Worm (Caenorhabditis elegans) whole organism, L1 larva: ENCODE results near the gene ets-8.

Experiments
- C34B4.2 ChIP-seq: sonication (generic microtip); optimal IDR thresholded peaks from 2 replicates; lab custom pipeline; 2017; ENCODE audit warnings: mild to moderate bottlenecking, missing genetic modification characterization, missing compliant biosample characterization
- Y116A8C.19 ChIP-seq: sonication (generic microtip); optimal IDR thresholded peaks from 2 replicates; lab custom pipeline; 2016; ENCODE audit warnings: missing compliant biosample characterization, missing genetic modification characterization, borderline replicate concordance
- aha-1 ChIP-seq: fragments of 150-350 bp; optimal IDR thresholded peaks from 2 replicates; lab custom pipeline; 2014; ENCODE audit warnings: missing biosample characterization, missing genetic modification characterization
- alr-1 ChIP-seq: fragments of 200-800 bp; sonication (Bioruptor generic); optimal IDR thresholded peaks from 2 replicates; lab custom pipeline; 2018; ENCODE audit warnings: borderline replicate concordance, mild to moderate bottlenecking, missing genetic modification characterization, missing compliant biosample characterization
- aly-2 ChIP-seq: fragments of 150-350 bp; optimal IDR thresholded peaks from 2 replicates; lab custom pipeline; 2014; ENCODE audit warnings: missing biosample characterization, missing genetic modification characterization
- ama-1 ChIP-seq: fragments of 150-350 bp; optimal IDR thresholded peaks from 2 replicates; lab custom pipeline; 2014
- blmp-1 ChIP-seq: fragments of 150-350 bp; optimal IDR thresholded peaks from 2 replicates; lab custom pipeline; 2014; ENCODE audit warnings: missing biosample characterization, missing genetic modification characterization
- ceh-8 ChIP-seq: fragments of 200-800 bp; sonication (Bioruptor generic); optimal IDR thresholded peaks from 2 replicates; lab custom pipeline; 2018; ENCODE audit warnings: mild to moderate bottlenecking, missing genetic modification characterization, moderate library complexity, missing compliant biosample characterization
- ceh-82 ChIP-seq, 3 experiments: fragments of 150-350 bp in 1 of 3; sonication (generic microtip) in 2 of 3; optimal IDR thresholded peaks; 2 replicates each; lab custom pipeline; 2014 to 2017; ENCODE audit warnings: missing biosample characterization in 3 of 3, missing genetic modification characterization in 3 of 3
- ceh-90 ChIP-seq: sonication (generic microtip); optimal IDR thresholded peaks from 2 replicates; lab custom pipeline; 2016; ENCODE audit warnings: missing genetic modification characterization, missing compliant biosample characterization
- ces-1 ChIP-seq: fragments of 150-350 bp; optimal IDR thresholded peaks from 2 replicates; lab custom pipeline; 2014; ENCODE audit warnings: missing biosample characterization, missing genetic modification reagents, missing genetic modification characterization
- dpl-1 ChIP-seq, 3 experiments: fragments of 150-350 bp in 2 of 3; sonication (generic microtip) in 1 of 3; optimal IDR thresholded peaks; 2 replicates each; lab custom pipeline; 2014 to 2017; ENCODE audit warnings: missing biosample characterization in 3 of 3, missing genetic modification characterization in 3 of 3, missing genetic modification reagents in 3 of 3
- dsc-1 ChIP-seq: sonication (generic microtip); optimal IDR thresholded peaks from 2 replicates; lab custom pipeline; 2016; ENCODE audit warnings: mild to moderate bottlenecking, missing genetic modification characterization, missing compliant biosample characterization
- efl-3 ChIP-seq: fragments of 200-800 bp; sonication (Bioruptor generic); optimal IDR thresholded peaks from 2 replicates; lab custom pipeline; 2018; ENCODE audit warnings: mild to moderate bottlenecking, missing genetic modification characterization, missing compliant biosample characterization
- elt-3 ChIP-seq, 6 experiments: fragments of 150-350 bp in 1 of 6; sonication (generic microtip); optimal IDR thresholded peaks; 2 replicates each; lab custom pipeline; 2017 to 2018; ENCODE audit warnings: missing biosample characterization in 6 of 6, missing genetic modification characterization in 6 of 6, inconsistent platforms in 1 of 6
- ets-5 ChIP-seq: fragments of 200-800 bp; sonication (Bioruptor generic); IDR thresholded peaks from 2 replicates; pipeline ENCODE4 v1.3.6; 2022; ENCODE audit warnings: missing genetic modification characterization, missing compliant biosample characterization
- fkh-8 ChIP-seq: sonication (generic microtip); optimal IDR thresholded peaks from 2 replicates; lab custom pipeline; 2016; ENCODE audit warnings: mild to moderate bottlenecking, missing genetic modification characterization, missing compliant biosample characterization
- hpl-2 ChIP-seq: fragments of 150-350 bp; optimal IDR thresholded peaks from 2 replicates; lab custom pipeline; 2014; ENCODE audit warnings: missing biosample characterization, missing genetic modification reagents, missing genetic modification characterization
- lin-15B ChIP-seq: fragments of 150-350 bp; sonication (generic microtip); optimal IDR thresholded peaks from 3 replicates; lab custom pipeline; 2014; ENCODE audit warnings: missing biosample characterization, missing genetic modification characterization
- lin-39 ChIP-seq: fragments of 150-350 bp; optimal IDR thresholded peaks from 2 replicates; lab custom pipeline; 2014; ENCODE audit warnings: missing biosample characterization, missing genetic modification reagents, missing genetic modification characterization
- lir-3 ChIP-seq: sonication (generic microtip); optimal IDR thresholded peaks from 2 replicates; lab custom pipeline; 2016; ENCODE audit warnings: mild to moderate bottlenecking, missing genetic modification characterization, moderate library complexity, missing compliant biosample characterization; ENCODE audit not compliant: poor library complexity
- mab-9 ChIP-seq: fragments of 200-800 bp; sonication (Bioruptor generic); IDR thresholded peaks from 2 replicates; pipeline ENCODE4 v1.3.6; 2022; ENCODE audit warnings: missing genetic modification reagents, missing genetic modification characterization, missing compliant biosample characterization
- mdl-1 ChIP-seq, 2 experiments: fragments of 150-350 bp; optimal IDR thresholded peaks; 2 replicates each; lab custom pipeline; 2014 to 2017; ENCODE audit warnings: missing biosample characterization in 2 of 2, missing genetic modification characterization in 2 of 2, inconsistent platforms in 1 of 2
- mef-2 ChIP-seq: fragments of 150-350 bp; optimal IDR thresholded peaks from 2 replicates; lab custom pipeline; 2014; ENCODE audit warnings: missing biosample characterization, missing genetic modification characterization
- mep-1 ChIP-seq: fragments of 150-350 bp; optimal IDR thresholded peaks from 2 replicates; lab custom pipeline; 2014; ENCODE audit warnings: missing biosample characterization, missing genetic modification characterization
- nhr-11 ChIP-seq: fragments of 150-350 bp; optimal IDR thresholded peaks from 2 replicates; lab custom pipeline; 2014; ENCODE audit warnings: missing biosample characterization, missing genetic modification characterization
- nhr-20 ChIP-seq: sonication (generic microtip); optimal IDR thresholded peaks from 2 replicates; lab custom pipeline; 2016; ENCODE audit warnings: mild to moderate bottlenecking, missing genetic modification characterization, missing compliant biosample characterization
- nhr-28 ChIP-seq: fragments of 150-350 bp; optimal IDR thresholded peaks from 2 replicates; lab custom pipeline; 2014; ENCODE audit warnings: missing biosample characterization, missing genetic modification characterization
- nhr-76 ChIP-seq: sonication (generic microtip); optimal IDR thresholded peaks from 2 replicates; lab custom pipeline; 2017; ENCODE audit warnings: missing biosample characterization, missing genetic modification characterization
- nhr-84 ChIP-seq: sonication (generic microtip); optimal IDR thresholded peaks from 2 replicates; lab custom pipeline; 2017; ENCODE audit warnings: missing biosample characterization, missing genetic modification characterization
- nhr-90 ChIP-seq: sonication (generic microtip); optimal IDR thresholded peaks from 2 replicates; lab custom pipeline; 2016; ENCODE audit warnings: mild to moderate bottlenecking, missing genetic modification characterization, missing compliant biosample characterization; ENCODE audit not compliant: poor library complexity
- pag-3 ChIP-seq: sonication (generic microtip); optimal IDR thresholded peaks from 2 replicates; lab custom pipeline; 2017; ENCODE audit warnings: missing genetic modification characterization, mild to moderate bottlenecking, missing compliant biosample characterization, antibody characterized with exemption, borderline replicate concordance; ENCODE audit not compliant: insufficient read depth
- pax-3 ChIP-seq: fragments of 200-800 bp; sonication (Bioruptor generic); optimal IDR thresholded peaks from 2 replicates; lab custom pipeline; 2018; ENCODE audit warnings: mild to moderate bottlenecking, missing genetic modification characterization, moderate library complexity, missing compliant biosample characterization
- rnt-1 ChIP-seq: sonication (generic microtip); optimal IDR thresholded peaks from 2 replicates; lab custom pipeline; 2016; ENCODE audit warnings: mild to moderate bottlenecking, missing genetic modification characterization, moderate library complexity, missing compliant biosample characterization
- skn-1 ChIP-seq: fragments of 150-350 bp; optimal IDR thresholded peaks from 2 replicates; lab custom pipeline; 2014; ENCODE audit warnings: missing biosample characterization, missing genetic modification characterization
- sptf-1 ChIP-seq: fragments of 150-350 bp; optimal IDR thresholded peaks from 2 replicates; lab custom pipeline; 2014; ENCODE audit warnings: missing biosample characterization, missing genetic modification characterization
- tbx-2 ChIP-seq: sonication (generic microtip); optimal IDR thresholded peaks from 2 replicates; lab custom pipeline; 2016; ENCODE audit warnings: missing genetic modification characterization, missing compliant biosample characterization
- tlp-1 ChIP-seq: fragments of 150-350 bp; optimal IDR thresholded peaks from 2 replicates; lab custom pipeline; 2014; ENCODE audit warnings: missing biosample characterization, missing genetic modification characterization
- unc-130 ChIP-seq: fragments of 150-350 bp; optimal IDR thresholded peaks from 2 replicates; lab custom pipeline; 2017; ENCODE audit warnings: missing biosample characterization, missing genetic modification characterization, inconsistent platforms
- unc-30 ChIP-seq: sonication (generic microtip); optimal IDR thresholded peaks from 2 replicates; lab custom pipeline; 2017; ENCODE audit warnings: missing biosample characterization, missing genetic modification characterization
- unc-98 ChIP-seq: fragments of 200-800 bp; sonication (Bioruptor generic); IDR thresholded peaks from 2 replicates; pipeline ENCODE4 v1.3.6; 2022; ENCODE audit warnings: missing genetic modification characterization, missing compliant biosample characterization
- vab-15 ChIP-seq: sonication (generic microtip); optimal IDR thresholded peaks from 2 replicates; lab custom pipeline; 2017; ENCODE audit warnings: missing genotype, mild to moderate bottlenecking, missing genetic modification characterization, missing compliant biosample characterization
- xbp-1 ChIP-seq: sonication (generic microtip); optimal IDR thresholded peaks from 2 replicates; lab custom pipeline; 2016; ENCODE audit warnings: missing genetic modification characterization, missing compliant biosample characterization
- zip-4 ChIP-seq: fragments of 200-800 bp; sonication (Bioruptor generic); optimal IDR thresholded peaks from 2 replicates; lab custom pipeline; 2018; ENCODE audit warnings: mild to moderate bottlenecking, missing genetic modification characterization, moderate library complexity, missing compliant biosample characterization
- ztf-11 ChIP-seq, 2 experiments: sonication (generic microtip); optimal IDR thresholded peaks; 2 replicates each; lab custom pipeline; 2016 to 2017; ENCODE audit warnings: missing genetic modification characterization in 2 of 2, missing biosample characterization in 1 of 2, missing compliant biosample characterization in 1 of 2

Gene ets-8

ce11 chrIV:1168311-1168965, 8.2 kb upstream of the ets-8 start (continued):
- TF ChIP-seq efl-3 (GFP tag; lab: Kevin White, UChicago) (no peak), fkh-8 (tag; lab: Kevin White, UChicago) (peak; percentile 72), ets-5 (GFP tag; lab: Robert Waterston, UW) (no peak), ceh-82 (tag; optimal IDR thresholded peaks at IDR 0.05; lab: Kevin White, UChicago) (peak; percentile 14 to 69 (median 30)), aly-2 (tag; lab: Kevin White, UChicago) (no peak), nhr-28 (tag; lab: Kevin White, UChicago) (no peak), pag-3 (no peak), mab-9 (peak; percentile 42; the same call in 1 of the 2 replicates), dsc-1 (tag; lab: Kevin White, UChicago) (peak; percentile 75), ama-1 (lab: Kevin White, UChicago) (no peak), ceh-8 (GFP tag; lab: Kevin White, UChicago) (peak; percentile 29), mdl-1 (tag; optimal IDR thresholded peaks at IDR 0.05; lab: Kevin White, UChicago) (peak in 1 of 2 experiments; percentile 82), lir-3 (tag; lab: Kevin White, UChicago) (no peak), C34B4.2 (no peak), sptf-1 (tag; lab: Kevin White, UChicago) (no peak), elt-3 (tag; optimal IDR thresholded peaks at IDR 0.05; lab: Kevin White, UChicago) (no peak), nhr-20 (peak; percentile 28), ceh-90 (tag; lab: Kevin White, UChicago) (no peak), xbp-1 (tag; lab: Kevin White, UChicago) (peak; percentile 11), nhr-11 (tag; lab: Kevin White, UChicago) (no peak), Y116A8C.19 (tag; lab: Kevin White, UChicago) (no peak), lin-39 (tag; lab: Kevin White, UChicago) (no peak), unc-30 (tag; lab: Kevin White, UChicago) (no peak), lin-15B (tag; lab: Kevin White, UChicago) (no peak), nhr-76 (tag; lab: Kevin White, UChicago) (no peak), unc-130 (tag; lab: Kevin White, UChicago) (no peak), tbx-2 (tag; lab: Kevin White, UChicago) (peak; percentile 38), mep-1 (peak; percentile 39), mef-2 (tag; lab: Kevin White, UChicago) (no peak), tlp-1 (tag; lab: Kevin White, UChicago) (no peak), aha-1 (tag; lab: Kevin White, UChicago) (no peak), dpl-1 (GFP tag; optimal IDR thresholded peaks at IDR 0.05; lab: Kevin White, UChicago) (peak; percentile 27 to 58 (median 31)), pax-3 (tag; lab: Kevin White, UChicago) (peak; percentile 71), nhr-84 (no peak), nhr-90 (tag; lab: Kevin White, UChicago) (no peak), ces-1 (GFP tag; lab: Kevin White, UChicago) (no peak), zip-4 (GFP tag; lab: Kevin White, UChicago) (no peak), blmp-1 (tag; lab: Kevin White, UChicago) (peak; percentile 68), skn-1 (tag; lab: Kevin White, UChicago) (peak; percentile 39), hpl-2 (GFP tag; lab: Kevin White, UChicago) (no peak), ztf-11 (tag; optimal IDR thresholded peaks at IDR 0.05; lab: Kevin White, UChicago) (no peak), alr-1 (tag; lab: Kevin White, UChicago) (no peak), vab-15 (tag; lab: Kevin White, UChicago) (no peak), rnt-1 (tag; lab: Kevin White, UChicago) (peak; percentile 70), unc-98 (GFP tag; lab: Robert Waterston, UW) (no peak)
- TF ChIP-seq, all 84 proteins: peak for 29
